Fruit fly (Drosophila melanogaster) whole organism, embryonic: ENCODE results near the gene Vsp37A.

Source experiments
- Antp ChIP-seq: fragments of 200-800 bp; sonication (Bioruptor generic); optimal IDR thresholded peaks from 3 replicates; lab custom pipeline; 2016; ENCODE audit warnings: missing biosample characterization, missing genetic modification characterization
- Atf6 ChIP-seq: fragments of 200-800 bp; sonication (Bioruptor generic); IDR thresholded peaks from 2 replicates; pipeline ENCODE4 v1.3.6; 2022; ENCODE audit warnings: missing biosample characterization, missing genetic modification characterization
- CG10543 ChIP-seq: fragments of 200-800 bp; sonication (Bioruptor generic); optimal IDR thresholded peaks from 3 replicates; lab custom pipeline; 2017; ENCODE audit warnings: missing biosample characterization, mild to moderate bottlenecking, missing genetic modification characterization, moderate library complexity
- CG10959 ChIP-seq: fragments of 200-800 bp; sonication (Bioruptor generic); IDR thresholded peaks from 2 replicates; pipeline ENCODE4 v1.3.6; 2022; ENCODE audit warnings: missing biosample characterization, missing genetic modification characterization
- CG11723 ChIP-seq: fragments of 200-800 bp; sonication (Bioruptor generic); optimal IDR thresholded peaks from 2 replicates; lab custom pipeline; 2017; ENCODE audit warnings: missing biosample characterization, mild to moderate bottlenecking, missing genetic modification characterization
- CG12236 ChIP-seq: fragments of 200-800 bp; sonication (Bioruptor generic); optimal IDR thresholded peaks from 2 replicates; lab custom pipeline; 2016; ENCODE audit warnings: missing biosample characterization, missing genetic modification characterization
- CG13424 ChIP-seq: fragments of 200-800 bp; sonication (Bioruptor generic); optimal IDR thresholded peaks from 2 replicates; lab custom pipeline; 2019; ENCODE audit warnings: missing biosample characterization, mild to moderate bottlenecking, missing genetic modification characterization, moderate library complexity
- CG15011 ChIP-seq: fragments of 200-800 bp; sonication (Bioruptor generic); optimal IDR thresholded peaks from 3 replicates; lab custom pipeline; 2018; ENCODE audit warnings: missing biosample characterization, mild to moderate bottlenecking, missing genetic modification characterization
- CG17361 ChIP-seq: fragments of 200-800 bp; sonication (Bioruptor generic); IDR thresholded peaks from 3 replicates; pipeline ENCODE4 v1.3.6; 2022; ENCODE audit warnings: missing biosample characterization, missing genetic modification characterization
- CG17829 ChIP-seq: fragments of 200-800 bp; optimal IDR thresholded peaks from 2 replicates; lab custom pipeline; 2019; ENCODE audit warnings: missing biosample characterization, mild to moderate bottlenecking, missing genetic modification characterization, moderate library complexity
- CG18764 ChIP-seq: fragments of 200-800 bp; sonication (Bioruptor generic); optimal IDR thresholded peaks from 3 replicates; lab custom pipeline; 2016; ENCODE audit warnings: missing biosample characterization, missing genetic modification characterization
- CG3065 ChIP-seq: fragments of 200-800 bp; sonication (Bioruptor generic); optimal IDR thresholded peaks from 2 replicates; lab custom pipeline; 2016; ENCODE audit warnings: missing biosample characterization, missing genetic modification characterization
- CG3847 ChIP-seq: fragments of 200-800 bp; sonication (Bioruptor generic); IDR thresholded peaks from 2 replicates; pipeline ENCODE4 v1.3.6; 2022; ENCODE audit warnings: missing biosample characterization, missing genetic modification characterization
- CG6175 ChIP-seq: fragments of 200-800 bp; sonication (Bioruptor generic); IDR thresholded peaks from 3 replicates; pipeline ENCODE4 v1.3.6; 2022; ENCODE audit warnings: missing biosample characterization, missing genetic modification characterization
- CG6689 ChIP-seq: fragments of 200-800 bp; sonication (Bioruptor generic); IDR thresholded peaks from 2 replicates; pipeline ENCODE4 v1.3.6; 2022; ENCODE audit warnings: missing biosample characterization, missing genetic modification characterization
- CG6854 ChIP-seq: fragments of 200-800 bp; sonication (Bioruptor generic); optimal IDR thresholded peaks from 3 replicates; lab custom pipeline; 2017; ENCODE audit warnings: missing biosample characterization, mild to moderate bottlenecking, missing genetic modification characterization
- CG7372 ChIP-seq: fragments of 200-800 bp; sonication (Bioruptor generic); IDR thresholded peaks from 2 replicates; pipeline ENCODE4 v1.3.6; 2022; ENCODE audit warnings: missing biosample characterization, missing genetic modification characterization
- CG7987 ChIP-seq: fragments of 200-800 bp; sonication (Bioruptor generic); optimal IDR thresholded peaks from 2 replicates; lab custom pipeline; 2018; ENCODE audit warnings: missing biosample characterization, mild to moderate bottlenecking, missing genetic modification characterization, moderate library complexity
- CoRest ChIP-seq: fragments of 200-800 bp; sonication (Bioruptor generic); optimal IDR thresholded peaks from 3 replicates; lab custom pipeline; 2018; ENCODE audit warnings: missing biosample characterization, mild to moderate bottlenecking, missing genetic modification characterization, moderate library complexity
- D19B ChIP-seq: fragments of 200-800 bp; sonication (Bioruptor generic); optimal IDR thresholded peaks from 2 replicates; lab custom pipeline; 2017; ENCODE audit warnings: missing biosample characterization, mild to moderate bottlenecking, missing genetic modification characterization
- E2f1 ChIP-seq: fragments of 200-800 bp; sonication (Bioruptor generic); IDR thresholded peaks from 2 replicates; pipeline ENCODE4 v1.3.6; 2022; ENCODE audit warnings: missing biosample characterization, missing genetic modification characterization
- Fer1 ChIP-seq: fragments of 200-800 bp; sonication (Bioruptor generic); optimal IDR thresholded peaks from 2 replicates; lab custom pipeline; 2017; ENCODE audit warnings: missing biosample characterization, mild to moderate bottlenecking, missing genetic modification characterization
- Gug ChIP-seq: fragments of 200-800 bp; sonication (Bioruptor generic); IDR thresholded peaks from 4 replicates; pipeline ENCODE4 v1.3.6; 2022; ENCODE audit warnings: missing biosample characterization, missing genetic modification characterization
- Hand ChIP-seq: fragments of 200-800 bp; sonication (Bioruptor generic); optimal IDR thresholded peaks from 2 replicates; lab custom pipeline; 2017; ENCODE audit warnings: mild to moderate bottlenecking, missing biosample characterization, missing genetic modification reagents, missing genetic modification characterization
- Lim3 ChIP-seq: fragments of 200-800 bp; sonication (Bioruptor generic); IDR thresholded peaks from 2 replicates; pipeline ENCODE4 v1.3.6; 2022; ENCODE audit warnings: missing biosample characterization, missing genetic modification characterization
- NC2β ChIP-seq: fragments of 200-800 bp; sonication (Bioruptor generic); optimal IDR thresholded peaks from 2 replicates; lab custom pipeline; 2016; ENCODE audit warnings: missing biosample characterization, missing genetic modification characterization
- NK7.1 ChIP-seq: fragments of 200-800 bp; sonication (Bioruptor generic); optimal IDR thresholded peaks from 3 replicates; lab custom pipeline; 2016; ENCODE audit warnings: missing biosample characterization, missing genetic modification characterization
- Nf-YC ChIP-seq: fragments of 200-800 bp; optimal IDR thresholded peaks from 3 replicates; lab custom pipeline; 2019; ENCODE audit warnings: missing biosample characterization, mild to moderate bottlenecking, missing genetic modification characterization, moderate library complexity
- Sox100B ChIP-seq: fragments of 200-800 bp; sonication (Bioruptor generic); optimal IDR thresholded peaks from 3 replicates; lab custom pipeline; 2018; ENCODE audit warnings: missing biosample characterization, mild to moderate bottlenecking, missing genetic modification characterization
- TFAM ChIP-seq: fragments of 200-800 bp; sonication (Bioruptor generic); optimal IDR thresholded peaks from 2 replicates; lab custom pipeline; 2017; ENCODE audit warnings: missing biosample characterization, missing genetic modification characterization, inconsistent platforms
- al ChIP-seq: fragments of 200-800 bp; sonication (Bioruptor generic); IDR thresholded peaks from 2 replicates; pipeline ENCODE4 v1.3.6; 2022; ENCODE audit warnings: missing biosample characterization, missing genetic modification characterization
- ase ChIP-seq: fragments of 200-800 bp; sonication (Bioruptor generic); IDR thresholded peaks from 3 replicates; pipeline ENCODE4 v1.3.6; 2022; ENCODE audit warnings: missing biosample characterization, missing genetic modification characterization
- ash1 ChIP-seq: fragments of 200-800 bp; sonication (Bioruptor generic); optimal IDR thresholded peaks from 2 replicates; lab custom pipeline; 2018; ENCODE audit warnings: missing biosample characterization, mild to moderate bottlenecking, missing genetic modification characterization
- chm ChIP-seq: fragments of 200-800 bp; sonication (Bioruptor generic); IDR thresholded peaks from 2 replicates; pipeline ENCODE4 v1.3.6; 2022; ENCODE audit warnings: missing biosample characterization, missing genetic modification characterization
- crol ChIP-seq: fragments of 200-800 bp; sonication (Bioruptor generic); IDR thresholded peaks from 2 replicates; pipeline ENCODE4 v1.3.6; 2022; ENCODE audit warnings: missing biosample characterization, missing genetic modification characterization
- dimm ChIP-seq: fragments of 200-800 bp; sonication (Bioruptor generic); IDR thresholded peaks from 2 replicates; pipeline ENCODE4 v1.3.6; 2022; ENCODE audit warnings: missing biosample characterization, missing genetic modification characterization
- disco-r ChIP-seq: fragments of 200-800 bp; sonication (Bioruptor generic); optimal IDR thresholded peaks from 2 replicates; lab custom pipeline; 2016; ENCODE audit warnings: missing biosample characterization, missing genetic modification characterization
- fd102C ChIP-seq: fragments of 200-800 bp; sonication (Bioruptor generic); optimal IDR thresholded peaks from 2 replicates; lab custom pipeline; 2018; ENCODE audit warnings: missing biosample characterization, mild to moderate bottlenecking, missing genetic modification characterization, moderate library complexity
- gsb-n ChIP-seq: fragments of 200-800 bp; sonication (Bioruptor generic); optimal IDR thresholded peaks from 3 replicates; lab custom pipeline; 2018; ENCODE audit warnings: missing biosample characterization, mild to moderate bottlenecking, missing genetic modification characterization
- hkb ChIP-seq, 2 experiments: fragments of 200-800 bp in 1 of 2; fragments of >200 bp in 1 of 2; sonication (Bioruptor generic) in 1 of 2; IDR thresholded peaks in 1 of 2; optimal IDR thresholded peaks in 1 of 2; 2 replicates each; pipeline versions ENCODE4 v1.3.6 to Lab custom; 2017 to 2022; ENCODE audit warnings: missing biosample characterization in 1 of 2, missing genetic modification characterization in 1 of 2
- insv ChIP-seq, 2 experiments: fragments of 200-800 bp; sonication (Bioruptor generic); optimal IDR thresholded peaks; 3 replicates each; lab custom pipeline; 2016 to 2018; ENCODE audit warnings: missing biosample characterization in 2 of 2, missing genetic modification characterization in 2 of 2
- kah ChIP-seq: fragments of 200-800 bp; sonication (Bioruptor generic); optimal IDR thresholded peaks from 2 replicates; lab custom pipeline; 2018; ENCODE audit warnings: missing biosample characterization, mild to moderate bottlenecking, missing genetic modification characterization
- onecut ChIP-seq: fragments of 200-800 bp; sonication (Bioruptor generic); IDR thresholded peaks from 2 replicates; pipeline ENCODE4 v1.3.6; 2022; ENCODE audit warnings: missing biosample characterization, missing genetic modification characterization
- otp ChIP-seq: fragments of 200-800 bp; sonication (Bioruptor generic); IDR thresholded peaks from 3 replicates; pipeline ENCODE4, ENCODE4 v1.3.6; 2022; ENCODE audit warnings: missing biosample characterization, missing genetic modification characterization
- phol ChIP-seq: fragments of 200-800 bp; sonication (Bioruptor generic); optimal IDR thresholded peaks from 3 replicates; lab custom pipeline; 2018; ENCODE audit warnings: missing biosample characterization, mild to moderate bottlenecking, missing genetic modification characterization, moderate library complexity
- pnt ChIP-seq: fragments of 200-800 bp; sonication (Bioruptor generic); optimal IDR thresholded peaks from 3 replicates; lab custom pipeline; 2016; ENCODE audit warnings: missing biosample characterization, missing genetic modification characterization
- repo ChIP-seq: fragments of 200-800 bp; sonication (Bioruptor generic); optimal IDR thresholded peaks from 2 replicates; lab custom pipeline; 2016; ENCODE audit warnings: missing biosample characterization, missing genetic modification characterization
- run ChIP-seq: fragments of 200-800 bp; sonication (Bioruptor generic); optimal IDR thresholded peaks from 3 replicates; lab custom pipeline; 2018; ENCODE audit warnings: missing biosample characterization, mild to moderate bottlenecking, missing genetic modification characterization
- scrt ChIP-seq: fragments of 200-800 bp; sonication (Bioruptor generic); optimal IDR thresholded peaks from 2 replicates; lab custom pipeline; 2018; ENCODE audit warnings: missing biosample characterization, mild to moderate bottlenecking, missing genetic modification characterization, moderate library complexity
- tap ChIP-seq: fragments of 200-800 bp; optimal IDR thresholded peaks from 3 replicates; lab custom pipeline; 2019; ENCODE audit warnings: missing biosample characterization, mild to moderate bottlenecking, missing genetic modification characterization, moderate library complexity
- tin ChIP-seq: fragments of 200-800 bp; sonication (Bioruptor generic); optimal IDR thresholded peaks from 3 replicates; lab custom pipeline; 2016; ENCODE audit warnings: missing biosample characterization, missing genetic modification characterization
- unpg ChIP-seq: fragments of 200-800 bp; sonication (Bioruptor generic); optimal IDR thresholded peaks from 3 replicates; lab custom pipeline; 2018; ENCODE audit warnings: missing biosample characterization, mild to moderate bottlenecking, missing genetic modification characterization, moderate library complexity

Vsp37A gene

dm6 chrX:618583-618982, 2.7 kb upstream of the Vsp37A start (continued):
- TF ChIP-seq CG3847 (GFP tag; lab: Robert Waterston, UW) (no peak), tap (tag; lab: Kevin White, UChicago) (no peak), NC2β (peak; percentile 26), scrt (GFP tag; lab: Kevin White, UChicago) (no peak), E2f1 (GFP tag; lab: Robert Waterston, UW) (no peak), Antp (GFP tag; lab: Kevin White, UChicago) (peak; percentile 45), dimm (GFP tag; lab: Robert Waterston, UW) (no peak), CG6175 (no peak), unpg (GFP tag; lab: Kevin White, UChicago) (peak; percentile 3), CG13424 (tag; lab: Kevin White, UChicago) (peak; percentile 11), onecut (GFP tag; lab: Robert Waterston, UW) (no peak), CG10543 (no peak), CG3065 (GFP tag; lab: Kevin White, UChicago) (no peak), pnt (GFP tag; lab: Kevin White, UChicago) (peak; percentile 29), Gug (no peak), insv (GFP tag; optimal IDR thresholded peaks at IDR 0.05; lab: Kevin White, UChicago) (no peak), CoRest (tag; lab: Kevin White, UChicago) (peak; percentile 20), run (tag; lab: Kevin White, UChicago) (no peak), repo (GFP tag; lab: Kevin White, UChicago) (no peak), CG11723 (no peak), CG10959 (no peak), al (0 out of 2 replicates have a peak, but pooled peaks have one; percentile 10), gsb-n (tag; lab: Kevin White, UChicago) (peak; percentile 10), ash1 (GFP tag; lab: Kevin White, UChicago) (no peak), Sox100B (peak; percentile 48), tin (GFP tag; lab: Kevin White, UChicago) (no peak), chm (no peak), NK7.1 (GFP tag; lab: Kevin White, UChicago) (no peak), otp (GFP tag; lab: Robert Waterston, UW) (no peak), Fer1 (GFP tag; lab: Kevin White, UChicago) (peak; percentile 3), ase (GFP tag; lab: Robert Waterston, UW) (no peak), D19B (GFP tag; lab: Kevin White, UChicago) (peak; percentile 9), CG6689 (0 out of 2 replicates have a peak, but pooled peaks have one; percentile 29), hkb (optimal IDR thresholded peaks at IDR 0.05; lab: Kevin White, UChicago) (no peak), hkb (GFP tag; IDR thresholded peaks at IDR 0.05; lab: Robert Waterston, UW) (0 out of 2 replicates have a peak, but pooled peaks have one; percentile 28), CG17361 (0 out of 3 replicates have a peak, but pooled peaks have one; percentile 11), kah (GFP tag; lab: Kevin White, UChicago) (no peak), Nf-YC (tag; lab: Kevin White, UChicago) (no peak), Atf6 (0 out of 2 replicates have a peak, but pooled peaks have one; percentile 27), CG17829 (tag; lab: Kevin White, UChicago) (peak; percentile 7), Hand (GFP tag; lab: Kevin White, UChicago) (no peak), CG7987 (GFP tag; lab: Kevin White, UChicago) (no peak), CG6854 (GFP tag; lab: Kevin White, UChicago) (no peak), crol (no peak), CG15011 (GFP tag; lab: Kevin White, UChicago) (no peak), CG7372 (GFP tag; lab: Robert Waterston, UW) (no peak), CG18764 (GFP tag; lab: Kevin White, UChicago) (no peak), Lim3 (GFP tag; lab: Robert Waterston, UW) (no peak), phol (tag; lab: Kevin White, UChicago) (peak; percentile 34), fd102C (GFP tag; lab: Kevin White, UChicago) (no peak), CG12236 (GFP tag; lab: Kevin White, UChicago) (no peak), TFAM (no peak), disco-r (GFP tag; lab: Kevin White, UChicago) (no peak)
